Worm (Caenorhabditis elegans): ENCODE measurements around the gene F22B7.3.

Gene F22B7.3

ce11 chrIII:8620259-8620658 is 28.4 kb upstream of the F22B7.3 start:
- TF ChIP-seq ztf-29 (GFP tag; IDR thresholded peaks at IDR 0.05), result no peak

ce11 chrIII:8621002-8621401 is 27.7 kb upstream of the F22B7.3 start:
- no peak for TF ChIP-seq ztf-29 (GFP tag; IDR thresholded peaks at IDR 0.05)
- TF ChIP-seq ref-1 (GFP tag; conservative IDR thresholded peaks at IDR 0.05), result no peak
- TF ChIP-seq T22C8.4 (GFP tag; IDR thresholded peaks at IDR 0.05), result no peak
- no peak for TF ChIP-seq klf-2 (GFP tag; conservative IDR thresholded peaks at IDR 0.05)
- TF ChIP-seq tab-1 (GFP tag; IDR thresholded peaks at IDR 0.05), result no peak
- no peak for TF ChIP-seq flt-1 (GFP tag; IDR thresholded peaks at IDR 0.05)
- TF ChIP-seq cog-1 (tag; optimal IDR thresholded peaks at IDR 0.05), result no peak
- TF ChIP-seq ztf-23 (GFP tag; IDR thresholded peaks at IDR 0.05), result no peak

ce11 chrIII:8621982-8622381 is 26.7 kb upstream of the F22B7.3 start:
- TF ChIP-seq cog-1 (tag; optimal IDR thresholded peaks at IDR 0.05) (no peak), tab-1 (GFP tag; IDR thresholded peaks at IDR 0.05) (no peak), flt-1 (GFP tag; IDR thresholded peaks at IDR 0.05) (no peak), med-1 (GFP tag; optimal IDR thresholded peaks at IDR 0.05; ENCODE audit: insufficient read depth) (no peak), ref-1 (GFP tag; conservative IDR thresholded peaks at IDR 0.05) (no peak), ztf-23 (GFP tag; IDR thresholded peaks at IDR 0.05) (no peak), klf-2 (GFP tag; conservative IDR thresholded peaks at IDR 0.05) (no peak), ztf-29 (GFP tag; IDR thresholded peaks at IDR 0.05) (no peak), T22C8.4 (GFP tag; IDR thresholded peaks at IDR 0.05) (no peak)

ce11 chrIII:8622435-8622834 is 26.3 kb upstream of the F22B7.3 start, which contains the start of gene ceh-16:
Gene ceh-16 (plus strand): TSS chrIII:8622735.
- no peak for TF ChIP-seq med-1 (GFP tag; optimal IDR thresholded peaks at IDR 0.05; ENCODE audit: insufficient read depth)
- TF ChIP-seq ref-1 (GFP tag; conservative IDR thresholded peaks at IDR 0.05), result no peak
- TF ChIP-seq ztf-29 (GFP tag; IDR thresholded peaks at IDR 0.05), result no peak
- TF ChIP-seq cog-1 (tag; optimal IDR thresholded peaks at IDR 0.05), result no peak
- TF ChIP-seq tab-1 (GFP tag; IDR thresholded peaks at IDR 0.05), result no peak
- no peak for TF ChIP-seq flt-1 (GFP tag; IDR thresholded peaks at IDR 0.05)
- no peak for TF ChIP-seq T22C8.4 (GFP tag; IDR thresholded peaks at IDR 0.05)
- TF ChIP-seq klf-2 (GFP tag; conservative IDR thresholded peaks at IDR 0.05), result no peak
- TF ChIP-seq ztf-23 (GFP tag; IDR thresholded peaks at IDR 0.05), result no peak

- no peak for TF ChIP-seq ztf-29 (GFP tag; IDR thresholded peaks at IDR 0.05)
- no peak for TF ChIP-seq tab-1 (GFP tag; IDR thresholded peaks at IDR 0.05)
- TF ChIP-seq klf-2 (GFP tag; conservative IDR thresholded peaks at IDR 0.05), result no peak
- no peak for TF ChIP-seq ref-1 (GFP tag; conservative IDR thresholded peaks at IDR 0.05)
- TF ChIP-seq ztf-23 (GFP tag; IDR thresholded peaks at IDR 0.05), result no peak
- TF ChIP-seq T22C8.4 (GFP tag; IDR thresholded peaks at IDR 0.05), result no peak
- TF ChIP-seq med-1 (GFP tag; optimal IDR thresholded peaks at IDR 0.05; ENCODE audit: insufficient read depth), result no peak
- TF ChIP-seq cog-1 (tag; optimal IDR thresholded peaks at IDR 0.05), result no peak
- no peak for TF ChIP-seq flt-1 (GFP tag; IDR thresholded peaks at IDR 0.05)
Observed at ce11 chrIII:8625125-8625524, 23.6 kb upstream of the F22B7.3 start.

ce11 chrIII:8628405-8628982 is 20.2 kb upstream of the F22B7.3 start, which contains the start of the genes polk-1 and gpr-1:
Gene polk-1 (minus strand): TSS chrIII:8628590.
Gene gpr-1 (plus strand): TSS chrIII:8628932.
- TF ChIP-seq flt-1 (GFP tag; IDR thresholded peaks at IDR 0.05) (no peak), ztf-29 (GFP tag; IDR thresholded peaks at IDR 0.05) (no peak), cog-1 (tag; optimal IDR thresholded peaks at IDR 0.05) (no peak), ref-1 (GFP tag; conservative IDR thresholded peaks at IDR 0.05) (no peak), klf-2 (GFP tag; conservative IDR thresholded peaks at IDR 0.05) (no peak)

ce11 chrIII:8630833-8631232 is 17.9 kb upstream of the F22B7.3 start, which contains the start of gene dnj-10:
Gene dnj-10 (plus strand): TSS chrIII:8631165.
- TF ChIP-seq T22C8.4 (GFP tag; IDR thresholded peaks at IDR 0.05) (no peak), flt-1 (GFP tag; IDR thresholded peaks at IDR 0.05) (0 out of 2 replicates have a peak, but pooled peaks have one; percentile 48)

ce11 chrIII:8636803-8637202 is 11.9 kb upstream of the F22B7.3 start:
- TF ChIP-seq cog-1 (tag; optimal IDR thresholded peaks at IDR 0.05) (no peak), T22C8.4 (GFP tag; IDR thresholded peaks at IDR 0.05) (no peak), ref-1 (GFP tag; conservative IDR thresholded peaks at IDR 0.05) (no peak), tab-1 (GFP tag; IDR thresholded peaks at IDR 0.05) (no peak), ztf-29 (GFP tag; IDR thresholded peaks at IDR 0.05) (no peak), ztf-23 (GFP tag; IDR thresholded peaks at IDR 0.05) (no peak), klf-2 (GFP tag; conservative IDR thresholded peaks at IDR 0.05) (no peak)

ce11 chrIII:8639188-8639795 is 9.4 kb upstream of the F22B7.3 start, which contains the start of gene fip-1:
Gene fip-1 (plus strand): TSS chrIII:8639745.
- no peak for TF ChIP-seq flt-1 (GFP tag; IDR thresholded peaks at IDR 0.05)
- no peak for TF ChIP-seq med-1 (GFP tag; optimal IDR thresholded peaks at IDR 0.05; ENCODE audit: insufficient read depth)
- TF ChIP-seq klf-2 (GFP tag; conservative IDR thresholded peaks at IDR 0.05), result no peak
- TF ChIP-seq ztf-29 (GFP tag; IDR thresholded peaks at IDR 0.05), result no peak
- no peak for TF ChIP-seq ztf-23 (GFP tag; IDR thresholded peaks at IDR 0.05)
- no peak for TF ChIP-seq ref-1 (GFP tag; conservative IDR thresholded peaks at IDR 0.05)

ce11 chrIII:8643639-8644038 is 5.0 kb upstream of the F22B7.3 start, which contains the start of gene twk-7:
Gene twk-7 (minus strand): TSS chrIII:8643739.
- TF ChIP-seq ztf-23 (GFP tag; IDR thresholded peaks at IDR 0.05), result no peak
- TF ChIP-seq flt-1 (GFP tag; IDR thresholded peaks at IDR 0.05), result no peak
- no peak for TF ChIP-seq T22C8.4 (GFP tag; IDR thresholded peaks at IDR 0.05)
- no peak for TF ChIP-seq ref-1 (GFP tag; conservative IDR thresholded peaks at IDR 0.05)
- no peak for TF ChIP-seq cog-1 (tag; optimal IDR thresholded peaks at IDR 0.05)
- no peak for TF ChIP-seq ztf-29 (GFP tag; IDR thresholded peaks at IDR 0.05)
- no peak for TF ChIP-seq klf-2 (GFP tag; conservative IDR thresholded peaks at IDR 0.05)
- TF ChIP-seq tab-1 (GFP tag; IDR thresholded peaks at IDR 0.05), result no peak
- no peak for TF ChIP-seq med-1 (GFP tag; optimal IDR thresholded peaks at IDR 0.05; ENCODE audit: insufficient read depth)
